Fruit fly (Drosophila melanogaster): Measurements from ENCODE around the gene CG3918.
A peak's percentile ranks its signal among the peaks of the same experiment; 100 is the strongest.

dm6 chrX:6571234-6571915, 47.1 kb downstream of the CG3918 start:
- TF ChIP-seq CG11762 (GFP tag; optimal IDR thresholded peaks at IDR 0.05; ENCODE audit: insufficient read depth) (peak; percentile 70), Lpt (GFP tag; optimal IDR thresholded peaks at IDR 0.05) (peak; percentile 87), fd59A (GFP tag; optimal IDR thresholded peaks at IDR 0.05) (peak; percentile 56), dsx (GFP tag; optimal IDR thresholded peaks at IDR 0.05; ENCODE audit: poor library complexity, severe bottlenecking) (peak; percentile 78), topi (GFP tag; optimal IDR thresholded peaks at IDR 0.05) (peak; percentile 71), Sox102F (GFP tag; optimal IDR thresholded peaks at IDR 0.05) (peak; percentile 69), CG6854 (GFP tag; optimal IDR thresholded peaks at IDR 0.05) (peak; percentile 68), OdsH (GFP tag; optimal IDR thresholded peaks at IDR 0.05) (peak; percentile 84), Hr38 (GFP tag; optimal IDR thresholded peaks at IDR 0.05) (no peak), CG8632 (GFP tag; optimal IDR thresholded peaks at IDR 0.05) (peak; percentile 67), Sox15 (GFP tag; optimal IDR thresholded peaks at IDR 0.05) (peak; percentile 52), lz (GFP tag; optimal IDR thresholded peaks at IDR 0.05) (peak; percentile 72), Hr39 (GFP tag; optimal IDR thresholded peaks at IDR 0.05) (peak; percentile 53), CG11902 (GFP tag; optimal IDR thresholded peaks at IDR 0.05) (peak; percentile 42)
